Worm (Caenorhabditis elegans) whole organism, L3 larva: Measurements from ENCODE around the gene prx-2.

Experiments
- ama-1 ChIP-seq: fragments of 150-350 bp; optimal IDR thresholded peaks from 2 replicates; lab custom pipeline; 2018
- ceh-28 ChIP-seq: fragments of 150-350 bp; optimal IDR thresholded peaks from 2 replicates; lab custom pipeline; 2014; ENCODE audit warnings: missing biosample characterization, missing genetic modification reagents, missing genetic modification characterization
- daf-12 ChIP-seq: fragments of 150-350 bp; optimal IDR thresholded peaks from 2 replicates; lab custom pipeline; 2014; ENCODE audit warnings: missing biosample characterization, missing genetic modification reagents, missing genetic modification characterization
- egl-27 ChIP-seq: sonication (generic microtip); optimal IDR thresholded peaks from 4 replicates; lab custom pipeline; 2017; ENCODE audit warnings: missing biosample characterization, missing genetic modification reagents, missing genetic modification characterization
- elt-3 ChIP-seq, 3 experiments: fragments of 150-350 bp in 1 of 3; sonication (generic microtip) in 2 of 3; optimal IDR thresholded peaks; 2 replicates in 2 of 3; 4 replicates in 1 of 3; lab custom pipeline; 2014 to 2017; ENCODE audit warnings: missing biosample characterization in 3 of 3, missing genetic modification characterization in 3 of 3
- hmg-11 ChIP-seq: sonication (generic microtip); optimal IDR thresholded peaks from 2 replicates; lab custom pipeline; 2016; ENCODE audit warnings: missing genetic modification characterization, missing compliant biosample characterization
- mdl-1 ChIP-seq: fragments of 150-350 bp; optimal IDR thresholded peaks from 2 replicates; lab custom pipeline; 2014; ENCODE audit warnings: missing biosample characterization, missing genetic modification characterization
- nhr-12 ChIP-seq: fragments of 150-350 bp; optimal IDR thresholded peaks from 2 replicates; lab custom pipeline; 2014; ENCODE audit warnings: missing biosample characterization, missing genetic modification characterization
- nhr-25 ChIP-seq: sonication (generic microtip); optimal IDR thresholded peaks from 2 replicates; lab custom pipeline; 2017; ENCODE audit warnings: missing biosample characterization, missing genetic modification characterization
- nhr-77 ChIP-seq: fragments of 150-350 bp; optimal IDR thresholded peaks from 2 replicates; lab custom pipeline; 2014; ENCODE audit warnings: missing biosample characterization, missing genetic modification characterization
- skn-1 ChIP-seq: fragments of 150-350 bp; optimal IDR thresholded peaks from 2 replicates; lab custom pipeline; 2014; ENCODE audit warnings: missing biosample characterization, missing genetic modification characterization
- unc-39 ChIP-seq: sonication (generic microtip); optimal IDR thresholded peaks from 4 replicates; lab custom pipeline; 2017; ENCODE audit warnings: missing biosample characterization, missing genetic modification characterization
- ztf-4 ChIP-seq: fragments of 150-350 bp; optimal IDR thresholded peaks from 2 replicates; lab custom pipeline; 2014; ENCODE audit warnings: missing biosample characterization, missing genetic modification characterization

- no peak for TF ChIP-seq daf-12 (tag; lab: Kevin White, UChicago)
- TF ChIP-seq elt-3 (tag; optimal IDR thresholded peaks at IDR 0.05; lab: Kevin White, UChicago), result no peak
- no peak for TF ChIP-seq mdl-1 (tag; lab: Kevin White, UChicago)
- TF ChIP-seq nhr-12 (tag; lab: Kevin White, UChicago), result no peak
- TF ChIP-seq ztf-4, result no peak
- TF ChIP-seq egl-27, result no peak
- TF ChIP-seq skn-1 (tag; lab: Kevin White, UChicago), result no peak
- TF ChIP-seq hmg-11 (tag; lab: Kevin White, UChicago), result no peak
- no peak for TF ChIP-seq unc-39
- TF ChIP-seq ceh-28 (tag; lab: Kevin White, UChicago), result no peak
- no peak for TF ChIP-seq nhr-25 (tag; lab: Kevin White, UChicago)
- TF ChIP-seq nhr-77 (tag; lab: Kevin White, UChicago), result no peak
- TF ChIP-seq ama-1, result no peak
Measured at ce11 chrIV:11688018-11688417, 44.1 kb downstream of the prx-2 start, which contains the start of gene ZK792.5.
